Worm (Caenorhabditis elegans) whole organism, late embryonic: Measurements from ENCODE around the gene sqst-1.

Experiments
- ama-1 ChIP-seq: fragments of 150-350 bp; optimal IDR thresholded peaks from 2 replicates; lab custom pipeline; 2014
- ceh-9 ChIP-seq: sonication (generic microtip); optimal IDR thresholded peaks from 2 replicates; lab custom pipeline; 2016; ENCODE audit warnings: mild to moderate bottlenecking, missing genetic modification characterization, inconsistent platforms, missing compliant biosample characterization
- che-1 ChIP-seq: sonication (generic microtip); optimal IDR thresholded peaks from 2 replicates; lab custom pipeline; 2016; ENCODE audit warnings: mild to moderate bottlenecking, missing genetic modification characterization, missing compliant biosample characterization
- ets-4 ChIP-seq: sonication (generic microtip); optimal IDR thresholded peaks from 2 replicates; lab custom pipeline; 2016; ENCODE audit warnings: missing genetic modification characterization, missing compliant biosample characterization
- fkh-10 ChIP-seq: fragments of 150-350 bp; optimal IDR thresholded peaks from 2 replicates; lab custom pipeline; 2014; ENCODE audit warnings: missing biosample characterization, missing genetic modification reagents, missing genetic modification characterization
- hlh-13 ChIP-seq: fragments of 200-800 bp; sonication (Bioruptor generic); optimal IDR thresholded peaks from 2 replicates; lab custom pipeline; 2018; ENCODE audit warnings: mild to moderate bottlenecking, missing genetic modification characterization, missing compliant biosample characterization
- hlh-15 ChIP-seq: sonication (generic microtip); optimal IDR thresholded peaks from 2 replicates; lab custom pipeline; 2016; ENCODE audit warnings: missing genetic modification characterization, missing compliant biosample characterization
- hlh-30 ChIP-seq: sonication (generic microtip); optimal IDR thresholded peaks from 2 replicates; lab custom pipeline; 2017; ENCODE audit warnings: antibody characterized with exemption, missing genetic modification characterization, missing compliant biosample characterization; ENCODE audit not compliant: insufficient read depth
- tbx-7 ChIP-seq: sonication (generic microtip); optimal IDR thresholded peaks from 2 replicates; lab custom pipeline; 2016; ENCODE audit warnings: missing genotype, missing genetic modification characterization, missing compliant biosample characterization

ce11 chrIV:12080807-12081206 is 46.7 kb downstream of the sqst-1 start:
- TF ChIP-seq tbx-7 (tag; lab: Kevin White, UChicago): no peak
- no peak for TF ChIP-seq che-1 (tag; lab: Kevin White, UChicago)
- no peak for TF ChIP-seq hlh-30 (tag; lab: Kevin White, UChicago)
- TF ChIP-seq ama-1 (lab: Kevin White, UChicago): no peak
- no peak for TF ChIP-seq ceh-9 (tag; lab: Kevin White, UChicago)
- no peak for TF ChIP-seq hlh-13 (GFP tag; lab: Kevin White, UChicago)
- no peak for TF ChIP-seq fkh-10 (GFP tag; lab: Kevin White, UChicago)
- no peak for TF ChIP-seq hlh-15 (tag; lab: Kevin White, UChicago)
- TF ChIP-seq ets-4 (tag; lab: Kevin White, UChicago): no peak
